Fruit fly (Drosophila melanogaster): ENCODE measurements around the gene CG8072.
A peak's percentile ranks its signal among the peaks of the same experiment; 100 is the strongest.

CG8072 gene

DNA sequence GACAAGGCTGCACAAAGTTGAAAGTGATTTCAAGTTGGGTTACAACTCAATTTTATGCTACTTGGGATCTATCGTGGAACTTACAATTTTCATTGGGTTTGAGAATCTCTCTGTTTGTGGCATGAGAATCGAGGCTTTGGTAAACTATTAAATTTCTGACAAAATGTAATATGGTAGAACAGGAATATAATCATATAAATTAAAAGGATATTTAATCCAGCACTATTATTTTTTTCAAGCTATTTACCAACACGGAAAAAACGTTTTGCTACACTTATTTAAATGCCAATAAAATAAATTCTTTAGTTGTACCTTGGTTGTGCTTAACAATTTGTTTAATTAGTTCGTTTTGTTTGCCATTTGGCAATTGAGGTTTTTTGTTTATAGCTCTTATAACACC lies at the start of gene CG8072:
CG8072 (plus strand) TSS at position 301 of the 400 bp plus-strand sequence.
- no peak for TF ChIP-seq HLH54F (GFP tag; optimal IDR thresholded peaks at IDR 0.05)
- TF ChIP-seq CHES-1-like (GFP tag; optimal IDR thresholded peaks at IDR 0.05) = no peak
- TF ChIP-seq btn (GFP tag; optimal IDR thresholded peaks at IDR 0.05) = no peak
- TF ChIP-seq da (GFP tag; optimal IDR thresholded peaks at IDR 0.05) = no peak
- no peak for TF ChIP-seq CG34422 (GFP tag; IDR thresholded peaks at IDR 0.05)
- TF ChIP-seq maf-S (GFP tag; optimal IDR thresholded peaks at IDR 0.05) = no peak
- no peak for TF ChIP-seq cas (GFP tag; IDR thresholded peaks at IDR 0.05)
- no peak for TF ChIP-seq Hr3 (GFP tag; optimal IDR thresholded peaks at IDR 0.05)
- TF ChIP-seq sna (GFP tag; IDR thresholded peaks at IDR 0.05; ENCODE audit: partially characterized antibody) = no peak
- no peak for TF ChIP-seq Oaz (GFP tag; IDR thresholded peaks at IDR 0.05)
- no peak for TF ChIP-seq crp (GFP tag; optimal IDR thresholded peaks at IDR 0.05)
- no peak for TF ChIP-seq gt (GFP tag; IDR thresholded peaks at IDR 0.05)
- no peak for TF ChIP-seq HLH4C (GFP tag; IDR thresholded peaks at IDR 0.05; ENCODE audit: partially characterized antibody)
- TF ChIP-seq zf30C (GFP tag; optimal IDR thresholded peaks at IDR 0.05) = no peak
- no peak for TF ChIP-seq Eip74EF (GFP tag; optimal IDR thresholded peaks at IDR 0.05)
- no peak for TF ChIP-seq nom (GFP tag; optimal IDR thresholded peaks at IDR 0.05)
- no peak for TF ChIP-seq kah (GFP tag; optimal IDR thresholded peaks at IDR 0.05)
- TF ChIP-seq CG17359 (tag; optimal IDR thresholded peaks at IDR 0.05) = no peak
- no peak for TF ChIP-seq trh (GFP tag; optimal IDR thresholded peaks at IDR 0.05)
- no peak for TF ChIP-seq ind (GFP tag; optimal IDR thresholded peaks at IDR 0.05)

- TF ChIP-seq CG18599 (GFP tag; optimal IDR thresholded peaks at IDR 0.05) = no peak
- 0 out of 3 replicates have a peak, but pooled peaks have one; percentile 54 for TF ChIP-seq CG11456 (GFP tag; IDR thresholded peaks at IDR 0.05)
- TF ChIP-seq peb (GFP tag; IDR thresholded peaks at IDR 0.05) = no peak
- TF ChIP-seq Dbx (GFP tag; IDR thresholded peaks at IDR 0.05) = no peak
- no peak for TF ChIP-seq Ssrp (tag; optimal IDR thresholded peaks at IDR 0.05)
- 0 out of 2 replicates have a peak, but pooled peaks have one; percentile 19 for TF ChIP-seq CG9932 (GFP tag; IDR thresholded peaks at IDR 0.05)
- TF ChIP-seq gem (tag; optimal IDR thresholded peaks at IDR 0.05) = no peak
- peak; percentile 64 for TF ChIP-seq zen (tag; optimal IDR thresholded peaks at IDR 0.05)
- no peak for TF ChIP-seq Bdp1 (GFP tag; optimal IDR thresholded peaks at IDR 0.05)
- no peak for TF ChIP-seq CG1602 (GFP tag; optimal IDR thresholded peaks at IDR 0.05)
- TF ChIP-seq CG2875 (GFP tag; optimal IDR thresholded peaks at IDR 0.05) = no peak
- TF ChIP-seq vvl (GFP tag; IDR thresholded peaks at IDR 0.05) = no peak
Measured at dm6 chr3L:10105820-10106219, 45.8 kb upstream of the CG8072 start.

DNA sequence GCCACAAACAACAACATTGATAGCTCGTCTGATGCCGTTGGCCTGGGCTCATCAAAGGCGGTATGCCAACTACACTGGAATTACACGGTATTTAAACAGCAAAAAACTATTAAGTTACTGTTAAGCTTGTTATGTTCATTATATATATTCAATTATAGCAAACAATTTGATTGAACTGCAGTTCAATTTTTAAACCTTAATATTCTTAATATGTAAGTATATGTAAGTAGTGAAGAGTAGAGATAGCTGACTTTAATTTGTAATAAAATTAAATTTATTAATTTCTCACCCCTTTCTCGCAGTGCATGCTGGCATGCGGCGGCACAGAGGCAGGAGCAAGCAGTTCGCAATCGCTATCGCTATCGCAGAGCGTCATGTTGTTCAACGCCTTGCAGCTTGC lies 41.2 kb upstream of the CG8072 start:
- TF ChIP-seq CG2678 (tag; optimal IDR thresholded peaks at IDR 0.05) (peak; percentile 42), lov (optimal IDR thresholded peaks at IDR 0.05) (no peak), lov (GFP tag; IDR thresholded peaks at IDR 0.05) (no peak), CG3847 (GFP tag; IDR thresholded peaks at IDR 0.05) (0 out of 2 replicates have a peak, but pooled peaks have one; percentile 9), CG10979 (tag; optimal IDR thresholded peaks at IDR 0.05) (no peak), CG31441 (GFP tag; IDR thresholded peaks at IDR 0.05) (peak; percentile 39; the same call in 1 of the 2 replicates), CG4730 (GFP tag; IDR thresholded peaks at IDR 0.05) (no peak), unc-4 (GFP tag; IDR thresholded peaks at IDR 0.05; ENCODE audit: partially characterized antibody) (no peak), gsb-n (tag; optimal IDR thresholded peaks at IDR 0.05) (no peak), tup (GFP tag; optimal IDR thresholded peaks at IDR 0.05) (no peak), slp2 (GFP tag; optimal IDR thresholded peaks at IDR 0.05) (no peak), CoRest (tag; optimal IDR thresholded peaks at IDR 0.05) (peak; percentile 20), Drgx (GFP tag; IDR thresholded peaks at IDR 0.05) (peak; percentile 56; the same call in 1 of the 2 replicates), CG1233 (GFP tag; optimal IDR thresholded peaks at IDR 0.05) (peak; percentile 18), CG2120 (GFP tag; optimal IDR thresholded peaks at IDR 0.05) (no peak), Oli (tag; optimal IDR thresholded peaks at IDR 0.05) (peak; percentile 13), CG34376 (GFP tag; optimal IDR thresholded peaks at IDR 0.05) (no peak), CG14860 (GFP tag; IDR thresholded peaks at IDR 0.05; ENCODE audit: partially characterized antibody) (no peak), Dp (GFP tag; optimal IDR thresholded peaks at IDR 0.05) (no peak)
